Fruit fly (Drosophila melanogaster): ENCODE results near the gene CG13699.

dm6 chr3L:18198749-18199148 lies 36.4 kb upstream of the CG13699 start:
- TF ChIP-seq kay (GFP tag; ENCODE audit: borderline replicate concordance), result no peak
- TF ChIP-seq CG7101 (tag; optimal IDR thresholded peaks at IDR 0.05), result no peak
- TF ChIP-seq CG11617 (GFP tag; optimal IDR thresholded peaks at IDR 0.05), result no peak
- no peak for TF ChIP-seq CG33017 (tag; optimal IDR thresholded peaks at IDR 0.05)
- no peak for TF ChIP-seq CG14711 (tag; optimal IDR thresholded peaks at IDR 0.05)
- no peak for TF ChIP-seq Hr96 (GFP tag; optimal IDR thresholded peaks at IDR 0.05)
- no peak for TF ChIP-seq cic (GFP tag; optimal IDR thresholded peaks at IDR 0.05)
- no peak for TF ChIP-seq CG12768 (GFP tag; optimal IDR thresholded peaks at IDR 0.05)
